Worm (Caenorhabditis elegans): ENCODE results near the gene gpa-1.

- TF ChIP-seq nhr-76 (tag; optimal IDR thresholded peaks at IDR 0.05) = no peak
- no peak for TF ChIP-seq ceh-63 (GFP tag; optimal IDR thresholded peaks at IDR 0.05)
- TF ChIP-seq unc-30 (tag; optimal IDR thresholded peaks at IDR 0.05) = no peak
- TF ChIP-seq ceh-8 (GFP tag; optimal IDR thresholded peaks at IDR 0.05) = no peak
Observed at ce11 chrV:11220415-11220814, 42.9 kb upstream of the gpa-1 start.

All from whole organism, L1 larva.